Worm (Caenorhabditis elegans): ENCODE data around the gene C13A2.1.

ce11 chrV:7320909-7321308, 32.1 kb downstream of the C13A2.1 start, which contains the start of gene lmd-4:
- TF ChIP-seq ref-1 (GFP tag; conservative IDR thresholded peaks at IDR 0.05): no peak
- no peak for TF ChIP-seq med-1 (GFP tag; optimal IDR thresholded peaks at IDR 0.05; ENCODE audit: insufficient read depth)
- TF ChIP-seq ztf-23 (GFP tag; IDR thresholded peaks at IDR 0.05): no peak
- TF ChIP-seq tab-1 (GFP tag; IDR thresholded peaks at IDR 0.05): no peak
- TF ChIP-seq cog-1 (tag; optimal IDR thresholded peaks at IDR 0.05): no peak
- no peak for TF ChIP-seq flt-1 (GFP tag; IDR thresholded peaks at IDR 0.05)
- TF ChIP-seq klf-2 (GFP tag; conservative IDR thresholded peaks at IDR 0.05): no peak
- no peak for TF ChIP-seq ztf-29 (GFP tag; IDR thresholded peaks at IDR 0.05)
- TF ChIP-seq T22C8.4 (GFP tag; IDR thresholded peaks at IDR 0.05): no peak

Data from whole organism, midembryonic.